Fruit fly (Drosophila melanogaster) whole organism, embryonic: ENCODE results near the gene 5-HT7.

Experiments used
- Atf3 ChIP-seq: fragments of 200-800 bp; sonication (Bioruptor generic); optimal IDR thresholded peaks from 3 replicates; lab custom pipeline; 2016; ENCODE audit warnings: missing biosample characterization, missing genetic modification characterization
- Blimp-1 ChIP-seq: fragments of 200-800 bp; sonication (Bioruptor generic); optimal IDR thresholded peaks from 3 replicates; lab custom pipeline; 2018; ENCODE audit warnings: missing biosample characterization, missing genetic modification characterization, mild to moderate bottlenecking, moderate library complexity, missing genetic modification reagents
- Bteb2 ChIP-seq: fragments of 200-800 bp; sonication (Bioruptor generic); optimal IDR thresholded peaks from 2 replicates; lab custom pipeline; 2016; ENCODE audit warnings: missing biosample characterization, missing genetic modification characterization
- CG10431 ChIP-seq: fragments of 200-800 bp; sonication (Bioruptor generic); optimal IDR thresholded peaks from 3 replicates; lab custom pipeline; 2018; ENCODE audit warnings: missing biosample characterization, mild to moderate bottlenecking, missing genetic modification characterization
- CG10543 ChIP-seq: fragments of 200-800 bp; sonication (Bioruptor generic); optimal IDR thresholded peaks from 3 replicates; lab custom pipeline; 2017; ENCODE audit warnings: missing biosample characterization, mild to moderate bottlenecking, missing genetic modification characterization, moderate library complexity
- CG11695 ChIP-seq: fragments of 200-800 bp; sonication (Bioruptor generic); IDR thresholded peaks from 3 replicates; pipeline ENCODE4 v1.3.6; 2022; ENCODE audit warnings: missing biosample characterization, missing genetic modification characterization
- CG11696 ChIP-seq: fragments of 200-800 bp; sonication (Bioruptor generic); IDR thresholded peaks from 2 replicates; pipeline ENCODE4 v1.3.6; 2022; ENCODE audit warnings: missing biosample characterization, missing genetic modification characterization
- CG13894 ChIP-seq: fragments of 200-800 bp; sonication (Bioruptor generic); optimal IDR thresholded peaks from 3 replicates; lab custom pipeline; 2018; ENCODE audit warnings: missing biosample characterization, mild to moderate bottlenecking, missing genetic modification characterization, moderate library complexity
- CG14965 ChIP-seq: fragments of 200-800 bp; sonication (Bioruptor generic); optimal IDR thresholded peaks from 2 replicates; lab custom pipeline; 2016; ENCODE audit warnings: missing biosample characterization, missing genetic modification characterization, borderline replicate concordance
- CG17359 ChIP-seq: fragments of 200-800 bp; sonication (Bioruptor generic); optimal IDR thresholded peaks from 3 replicates; lab custom pipeline; 2018; ENCODE audit warnings: missing biosample characterization, mild to moderate bottlenecking, missing genetic modification characterization, moderate library complexity
- CG17802 ChIP-seq: fragments of 200-800 bp; sonication (Bioruptor generic); optimal IDR thresholded peaks from 2 replicates; lab custom pipeline; 2018; ENCODE audit warnings: missing biosample characterization, mild to moderate bottlenecking, missing genetic modification characterization, moderate library complexity
- CG1832 ChIP-seq: fragments of 200-800 bp; sonication (Bioruptor generic); optimal IDR thresholded peaks from 2 replicates; lab custom pipeline; 2017; ENCODE audit warnings: missing biosample characterization, mild to moderate bottlenecking, missing genetic modification characterization, inconsistent platforms
- CG18599 ChIP-seq: fragments of 200-800 bp; sonication (Bioruptor generic); optimal IDR thresholded peaks from 3 replicates; lab custom pipeline; 2017; ENCODE audit warnings: missing biosample characterization, missing genetic modification characterization, mild to moderate bottlenecking, moderate library complexity, missing genetic modification reagents
- CG3995 ChIP-seq: fragments of 200-800 bp; sonication (Bioruptor generic); optimal IDR thresholded peaks from 3 replicates; lab custom pipeline; 2016; ENCODE audit warnings: missing biosample characterization, missing genetic modification characterization
- CG42726 ChIP-seq: fragments of 200-800 bp; sonication (Bioruptor generic); IDR thresholded peaks from 2 replicates; pipeline ENCODE4 v1.3.6; 2022; ENCODE audit warnings: missing biosample characterization, missing genetic modification characterization; ENCODE audit not compliant: partially characterized antibody
- CG4707 ChIP-seq: fragments of 200-800 bp; sonication (Bioruptor generic); optimal IDR thresholded peaks from 2 replicates; lab custom pipeline; 2018; ENCODE audit warnings: missing biosample characterization, mild to moderate bottlenecking, missing genetic modification characterization, moderate library complexity
- CG4854 ChIP-seq: fragments of 200-800 bp; sonication (Bioruptor generic); optimal IDR thresholded peaks from 2 replicates; lab custom pipeline; 2016; ENCODE audit warnings: missing biosample characterization, missing genetic modification characterization, inconsistent platforms
- CG6175 ChIP-seq: fragments of 200-800 bp; sonication (Bioruptor generic); IDR thresholded peaks from 3 replicates; pipeline ENCODE4 v1.3.6; 2022; ENCODE audit warnings: missing biosample characterization, missing genetic modification characterization
- CG8359 ChIP-seq: fragments of 200-800 bp; sonication (Bioruptor generic); optimal IDR thresholded peaks from 2 replicates; lab custom pipeline; 2017; ENCODE audit warnings: missing biosample characterization, mild to moderate bottlenecking, missing genetic modification characterization, borderline replicate concordance
- Camta ChIP-seq: fragments of 200-800 bp; sonication (Bioruptor generic); optimal IDR thresholded peaks from 2 replicates; lab custom pipeline; 2016; ENCODE audit warnings: missing biosample characterization, missing genetic modification characterization
- D19A ChIP-seq: fragments of 200-800 bp; optimal IDR thresholded peaks from 3 replicates; lab custom pipeline; 2019; ENCODE audit warnings: missing biosample characterization, mild to moderate bottlenecking, missing genetic modification characterization, moderate library complexity
- D19B ChIP-seq: fragments of 200-800 bp; sonication (Bioruptor generic); optimal IDR thresholded peaks from 2 replicates; lab custom pipeline; 2017; ENCODE audit warnings: missing biosample characterization, mild to moderate bottlenecking, missing genetic modification characterization
- HHEX ChIP-seq: fragments of 200-800 bp; sonication (Bioruptor generic); optimal IDR thresholded peaks from 3 replicates; lab custom pipeline; 2017; ENCODE audit warnings: missing biosample characterization, mild to moderate bottlenecking, missing genetic modification characterization, missing genetic modification reagents
- Kr ChIP-seq: fragments of 200-800 bp; sonication (Bioruptor generic); optimal IDR thresholded peaks from 2 replicates; lab custom pipeline; 2017; ENCODE audit warnings: missing biosample characterization, mild to moderate bottlenecking, missing genetic modification characterization
- MESR4 ChIP-seq: fragments of 200-800 bp; sonication (Bioruptor generic); optimal IDR thresholded peaks from 2 replicates; lab custom pipeline; 2018; ENCODE audit warnings: missing biosample characterization, mild to moderate bottlenecking, missing genetic modification characterization, moderate library complexity
- Mes4 ChIP-seq: fragments of 200-800 bp; sonication (Bioruptor generic); optimal IDR thresholded peaks from 2 replicates; lab custom pipeline; 2016; ENCODE audit warnings: missing biosample characterization, missing genetic modification characterization
- Nf-YC ChIP-seq: fragments of 200-800 bp; optimal IDR thresholded peaks from 3 replicates; lab custom pipeline; 2019; ENCODE audit warnings: missing biosample characterization, mild to moderate bottlenecking, missing genetic modification characterization, moderate library complexity
- Oaz ChIP-seq: fragments of 200-800 bp; sonication (Bioruptor generic); IDR thresholded peaks from 2 replicates; pipeline ENCODE4 v1.3.6; 2022; ENCODE audit warnings: missing biosample characterization, missing genetic modification characterization
- al ChIP-seq: fragments of 200-800 bp; sonication (Bioruptor generic); IDR thresholded peaks from 2 replicates; pipeline ENCODE4 v1.3.6; 2022; ENCODE audit warnings: missing biosample characterization, missing genetic modification characterization
- az2 ChIP-seq: fragments of 200-800 bp; sonication (Bioruptor generic); optimal IDR thresholded peaks from 3 replicates; lab custom pipeline; 2016; ENCODE audit warnings: missing biosample characterization, missing genetic modification characterization
- cwo ChIP-seq: fragments of 200-800 bp; sonication (Bioruptor generic); optimal IDR thresholded peaks from 3 replicates; lab custom pipeline; 2017; ENCODE audit warnings: missing biosample characterization, missing genetic modification characterization, mild to moderate bottlenecking, moderate library complexity, missing genetic modification reagents
- dimm ChIP-seq: fragments of 200-800 bp; sonication (Bioruptor generic); IDR thresholded peaks from 2 replicates; pipeline ENCODE4 v1.3.6; 2022; ENCODE audit warnings: missing biosample characterization, missing genetic modification characterization
- emc ChIP-seq: fragments of 200-800 bp; sonication (Bioruptor generic); optimal IDR thresholded peaks from 2 replicates; lab custom pipeline; 2016; ENCODE audit warnings: missing biosample characterization, missing genetic modification characterization
- fd64A ChIP-seq: fragments of 200-800 bp; sonication (Bioruptor generic); optimal IDR thresholded peaks from 3 replicates; lab custom pipeline; 2018; ENCODE audit warnings: missing biosample characterization, mild to moderate bottlenecking, missing genetic modification characterization
- fd96Cb ChIP-seq: fragments of 200-800 bp; sonication (Bioruptor generic); optimal IDR thresholded peaks from 2 replicates; lab custom pipeline; 2018; ENCODE audit warnings: missing biosample characterization, mild to moderate bottlenecking, missing genetic modification characterization, moderate library complexity
- gcm ChIP-seq: fragments of 200-800 bp; sonication (Bioruptor generic); optimal IDR thresholded peaks from 2 replicates; lab custom pipeline; 2019; ENCODE audit warnings: missing biosample characterization, mild to moderate bottlenecking, missing genetic modification characterization, moderate library complexity
- grau ChIP-seq: fragments of 200-800 bp; optimal IDR thresholded peaks from 3 replicates; lab custom pipeline; 2019; ENCODE audit warnings: missing biosample characterization, mild to moderate bottlenecking, missing genetic modification characterization, moderate library complexity
- grn ChIP-seq: fragments of 200-800 bp; sonication (Bioruptor generic); optimal IDR thresholded peaks from 3 replicates; lab custom pipeline; 2017; ENCODE audit warnings: missing biosample characterization, missing genetic modification characterization
- hb ChIP-seq: fragments of 200-800 bp; sonication (Bioruptor generic); IDR thresholded peaks from 3 replicates; pipeline ENCODE4 v1.3.6; 2022; ENCODE audit warnings: missing biosample characterization, missing genetic modification characterization; ENCODE audit not compliant: partially characterized antibody
- insv ChIP-seq, 2 experiments: fragments of 200-800 bp; sonication (Bioruptor generic); optimal IDR thresholded peaks; 3 replicates each; lab custom pipeline; 2016 to 2018; ENCODE audit warnings: missing biosample characterization in 2 of 2, missing genetic modification characterization in 2 of 2
- inv ChIP-seq: fragments of 200-800 bp; sonication (Bioruptor generic); IDR thresholded peaks from 2 replicates; pipeline ENCODE4 v1.3.6; 2022; ENCODE audit warnings: missing biosample characterization, missing genetic modification characterization; ENCODE audit not compliant: partially characterized antibody
- kah ChIP-seq: fragments of 200-800 bp; sonication (Bioruptor generic); optimal IDR thresholded peaks from 2 replicates; lab custom pipeline; 2018; ENCODE audit warnings: missing biosample characterization, mild to moderate bottlenecking, missing genetic modification characterization
- lola ChIP-seq, 3 experiments: fragments of >200 bp in 2 of 3; fragments of 200-800 bp in 1 of 3; sonication (Bioruptor generic) in 1 of 3; optimal IDR thresholded peaks; 2 replicates each; lab custom pipeline; 2017 to 2019; ENCODE audit warnings: missing biosample characterization in 3 of 3, missing genetic modification characterization in 3 of 3, mild to moderate bottlenecking in 1 of 3, moderate library complexity in 1 of 3
- nerfin-2 ChIP-seq: fragments of 200-800 bp; sonication (Bioruptor generic); IDR thresholded peaks from 2 replicates; pipeline ENCODE4 v1.3.6; 2022; ENCODE audit warnings: missing biosample characterization, missing genetic modification characterization; ENCODE audit not compliant: partially characterized antibody
- nmo ChIP-seq: fragments of 200-800 bp; sonication (Bioruptor generic); optimal IDR thresholded peaks from 2 replicates; lab custom pipeline; 2018; ENCODE audit warnings: missing biosample characterization, mild to moderate bottlenecking, missing genetic modification characterization, moderate library complexity
- pho ChIP-seq: fragments of 200-800 bp; sonication (Bioruptor generic); optimal IDR thresholded peaks from 2 replicates; lab custom pipeline; 2016; ENCODE audit warnings: missing biosample characterization, missing genetic modification characterization
- ro ChIP-seq: fragments of 200-800 bp; sonication (Bioruptor generic); IDR thresholded peaks from 2 replicates; pipeline ENCODE4 v1.3.6; 2022; ENCODE audit warnings: missing biosample characterization, missing genetic modification characterization
- run ChIP-seq: fragments of 200-800 bp; sonication (Bioruptor generic); optimal IDR thresholded peaks from 3 replicates; lab custom pipeline; 2018; ENCODE audit warnings: missing biosample characterization, mild to moderate bottlenecking, missing genetic modification characterization
- tio ChIP-seq: fragments of 200-800 bp; sonication (Bioruptor generic); optimal IDR thresholded peaks from 2 replicates; lab custom pipeline; 2017; ENCODE audit warnings: missing biosample characterization, missing genetic modification characterization, inconsistent platforms

Gene 5-HT7

DNA sequence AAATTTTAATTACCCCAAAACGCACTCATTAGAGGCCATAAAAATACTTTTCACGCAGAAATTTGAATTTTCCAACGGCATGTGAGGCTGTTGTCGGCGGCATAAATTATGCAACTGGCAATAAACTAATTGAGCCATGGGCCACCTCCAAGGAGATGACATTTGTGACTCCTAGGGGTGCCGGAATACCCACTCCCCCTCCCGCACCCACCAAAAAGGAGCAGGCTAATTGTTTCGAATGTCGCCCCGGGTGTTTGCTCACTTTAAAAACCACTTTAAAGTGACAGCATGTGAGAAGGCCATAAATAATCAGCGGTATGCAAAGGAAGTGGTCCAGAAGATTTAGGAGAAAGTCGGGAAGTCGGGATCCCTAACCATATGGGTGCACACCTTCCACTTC lies 94.3 kb downstream of the 5-HT7 start (continued):
- no peak for TF ChIP-seq nmo (GFP tag; lab: Kevin White, UChicago)
- no peak for TF ChIP-seq MESR4
- TF ChIP-seq CG10431 (GFP tag; lab: Kevin White, UChicago) = no peak
- TF ChIP-seq cwo (GFP tag; lab: Kevin White, UChicago) = no peak
- no peak for TF ChIP-seq kah (GFP tag; lab: Kevin White, UChicago)

DNA sequence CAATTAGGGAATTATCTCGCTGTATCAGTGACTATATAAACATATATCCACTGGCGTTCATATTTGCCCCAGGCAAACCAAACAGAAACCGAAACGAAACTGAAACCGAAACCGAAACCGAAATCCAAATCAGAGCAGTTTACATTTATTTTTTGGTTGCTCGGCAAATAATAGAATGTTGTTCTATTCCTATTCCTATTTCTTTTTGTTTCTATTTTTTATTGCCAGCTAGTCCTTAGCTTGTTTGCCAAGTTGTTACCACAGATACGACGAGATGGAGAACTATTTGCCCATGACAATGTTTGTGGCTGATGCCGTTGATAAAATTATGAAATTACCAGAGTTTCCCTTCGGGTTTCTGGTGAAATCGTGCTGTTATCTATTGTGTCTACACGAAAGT lies 97.8 kb downstream of the 5-HT7 start:
- no peak for TF ChIP-seq hb
- no peak for TF ChIP-seq D19A (tag; lab: Kevin White, UChicago)
- TF ChIP-seq tio (GFP tag; lab: Kevin White, UChicago) = no peak
- no peak for TF ChIP-seq dimm (GFP tag; lab: Robert Waterston, UW)
- no peak for TF ChIP-seq Bteb2
- no peak for TF ChIP-seq CG4854
- TF ChIP-seq Blimp-1 = peak; percentile 4
- no peak for TF ChIP-seq CG11696 (GFP tag; lab: Robert Waterston, UW)
- no peak for TF ChIP-seq CG6175 (GFP tag; lab: Robert Waterston, UW)
- peak; percentile 23 for TF ChIP-seq CG4707
- TF ChIP-seq insv (GFP tag; optimal IDR thresholded peaks at IDR 0.05; lab: Kevin White, UChicago) = no peak
- TF ChIP-seq nerfin-2 = no peak
- TF ChIP-seq grn = peak; percentile 30
- peak; percentile 11 for TF ChIP-seq grau
- TF ChIP-seq CG1832 (GFP tag; lab: Kevin White, UChicago) = no peak
- TF ChIP-seq CG3995 (GFP tag; lab: Kevin White, UChicago) = no peak
- no peak for TF ChIP-seq Mes4
- TF ChIP-seq fd64A (GFP tag; lab: Kevin White, UChicago) = no peak
- no peak for TF ChIP-seq CG17802
- no peak for TF ChIP-seq Oaz (GFP tag; lab: Robert Waterston, UW)
- no peak for TF ChIP-seq al (GFP tag; lab: Robert Waterston, UW)
- TF ChIP-seq Atf3 = no peak
- no peak for TF ChIP-seq D19B (GFP tag; lab: Kevin White, UChicago)
- TF ChIP-seq lola (GFP tag; optimal IDR thresholded peaks at IDR 0.05; lab: Kevin White, UChicago) = peak in 1 of 3 experiments; percentile 56
- TF ChIP-seq az2 = no peak
- TF ChIP-seq emc (GFP tag; lab: Kevin White, UChicago) = no peak
- peak; percentile 18 for TF ChIP-seq CG17359
- TF ChIP-seq CG8359 (GFP tag; lab: Kevin White, UChicago) = peak; percentile 50
- peak; percentile 2 for TF ChIP-seq HHEX (GFP tag; lab: Kevin White, UChicago)
- peak; percentile 10 for TF ChIP-seq CG10543 (GFP tag; lab: Kevin White, UChicago)
- TF ChIP-seq CG11695 = no peak
- TF ChIP-seq fd96Cb (tag; lab: Kevin White, UChicago) = no peak
- peak; percentile 30 for TF ChIP-seq run (tag; lab: Kevin White, UChicago)
- no peak for TF ChIP-seq CG18599 (GFP tag; lab: Kevin White, UChicago)
- TF ChIP-seq CG13894 (tag; lab: Kevin White, UChicago) = no peak
- no peak for TF ChIP-seq gcm (GFP tag; lab: Kevin White, UChicago)
- no peak for TF ChIP-seq inv (GFP tag; lab: Robert Waterston, UW)
- no peak for TF ChIP-seq Camta (GFP tag; lab: Kevin White, UChicago)
- TF ChIP-seq pho = no peak
- TF ChIP-seq Kr (GFP tag; lab: Kevin White, UChicago) = peak; percentile 83
- TF ChIP-seq CG42726 (GFP tag; lab: Robert Waterston, UW) = no peak
- TF ChIP-seq CG14965 (GFP tag; lab: Kevin White, UChicago) = no peak
- no peak for TF ChIP-seq Nf-YC (tag; lab: Kevin White, UChicago)
- TF ChIP-seq ro = no peak
